Fruit fly (Drosophila melanogaster) whole organism, embryonic: Measurements from ENCODE around the gene Gycbeta100B.

Experiments used
- Ada2b ChIP-seq: fragments of 200-800 bp; sonication (Bioruptor generic); IDR thresholded peaks from 2 replicates; pipeline ENCODE4 v1.3.6; 2022; ENCODE audit warnings: missing biosample characterization, missing genetic modification characterization
- BEAF-32 ChIP-seq: fragments of 200-800 bp; sonication (Bioruptor generic); optimal IDR thresholded peaks from 3 replicates; lab custom pipeline; 2017; ENCODE audit warnings: missing biosample characterization, missing genetic modification characterization, mild to moderate bottlenecking, moderate library complexity, missing genetic modification reagents
- CG10654 ChIP-seq: fragments of 200-800 bp; sonication (Bioruptor generic); optimal IDR thresholded peaks from 2 replicates; lab custom pipeline; 2016; ENCODE audit warnings: missing biosample characterization, missing genetic modification characterization
- CG12219 ChIP-seq: fragments of 200-800 bp; sonication (Bioruptor generic); optimal IDR thresholded peaks from 3 replicates; lab custom pipeline; 2018; ENCODE audit warnings: missing biosample characterization, mild to moderate bottlenecking, missing genetic modification characterization
- CG12236 ChIP-seq: fragments of 200-800 bp; sonication (Bioruptor generic); optimal IDR thresholded peaks from 2 replicates; lab custom pipeline; 2016; ENCODE audit warnings: missing biosample characterization, missing genetic modification characterization
- CG12769 ChIP-seq: fragments of 200-800 bp; sonication (Bioruptor generic); optimal IDR thresholded peaks from 2 replicates; lab custom pipeline; 2019; ENCODE audit warnings: missing biosample characterization, mild to moderate bottlenecking, missing genetic modification characterization, moderate library complexity
- CG12942 ChIP-seq: fragments of 200-800 bp; sonication (Bioruptor generic); optimal IDR thresholded peaks from 3 replicates; lab custom pipeline; 2016; ENCODE audit warnings: missing biosample characterization, missing genetic modification characterization
- CG13296 ChIP-seq: fragments of 200-800 bp; sonication (Bioruptor generic); optimal IDR thresholded peaks from 3 replicates; lab custom pipeline; 2018; ENCODE audit warnings: missing biosample characterization, mild to moderate bottlenecking, missing genetic modification characterization
- CG1529 ChIP-seq: fragments of 200-800 bp; sonication (Bioruptor generic); optimal IDR thresholded peaks from 3 replicates; lab custom pipeline; 2018; ENCODE audit warnings: missing biosample characterization, missing genetic modification characterization
- CG1647 ChIP-seq: fragments of 200-800 bp; sonication (Bioruptor generic); optimal IDR thresholded peaks from 3 replicates; lab custom pipeline; 2016; ENCODE audit warnings: missing biosample characterization, missing genetic modification characterization
- CG17568 ChIP-seq: fragments of 200-800 bp; sonication (Bioruptor generic); optimal IDR thresholded peaks from 2 replicates; lab custom pipeline; 2018; ENCODE audit warnings: missing biosample characterization, mild to moderate bottlenecking, missing genetic modification characterization, moderate library complexity
- CG30020 ChIP-seq: fragments of 200-800 bp; optimal IDR thresholded peaks from 2 replicates; lab custom pipeline; 2019; ENCODE audit warnings: missing biosample characterization, mild to moderate bottlenecking, missing genetic modification characterization, moderate library complexity
- CG30431 ChIP-seq: fragments of 200-800 bp; sonication (Bioruptor generic); optimal IDR thresholded peaks from 2 replicates; lab custom pipeline; 2017; ENCODE audit warnings: missing biosample characterization, missing genetic modification characterization
- CG34422 ChIP-seq: fragments of 200-800 bp; sonication (Bioruptor generic); IDR thresholded peaks from 3 replicates; pipeline ENCODE4 v1.3.6; 2022; ENCODE audit warnings: missing biosample characterization, missing genetic modification characterization
- CG5180 ChIP-seq: fragments of 200-800 bp; sonication (Bioruptor generic); optimal IDR thresholded peaks from 3 replicates; lab custom pipeline; 2017; ENCODE audit warnings: missing biosample characterization, missing genetic modification characterization, mild to moderate bottlenecking, moderate library complexity, missing genetic modification reagents
- CG6689 ChIP-seq: fragments of 200-800 bp; sonication (Bioruptor generic); IDR thresholded peaks from 2 replicates; pipeline ENCODE4 v1.3.6; 2022; ENCODE audit warnings: missing biosample characterization, missing genetic modification characterization
- CG7745 ChIP-seq: fragments of 200-800 bp; sonication (Bioruptor generic); optimal IDR thresholded peaks from 2 replicates; lab custom pipeline; 2018; ENCODE audit warnings: missing biosample characterization, mild to moderate bottlenecking, missing genetic modification characterization, moderate library complexity
- CG8924 ChIP-seq: fragments of 200-800 bp; optimal IDR thresholded peaks from 3 replicates; lab custom pipeline; 2019; ENCODE audit warnings: missing biosample characterization, mild to moderate bottlenecking, missing genetic modification characterization, moderate library complexity
- CG9876 ChIP-seq: fragments of 200-800 bp; sonication (Bioruptor generic); optimal IDR thresholded peaks from 2 replicates; lab custom pipeline; 2016; ENCODE audit warnings: missing biosample characterization, missing genetic modification characterization
- CHES-1-like ChIP-seq: fragments of 200-800 bp; sonication (Bioruptor generic); optimal IDR thresholded peaks from 2 replicates; lab custom pipeline; 2016; ENCODE audit warnings: missing biosample characterization, missing genetic modification characterization
- Dref ChIP-seq: fragments of 200-800 bp; sonication (Bioruptor generic); IDR thresholded peaks from 2 replicates; pipeline ENCODE4 v1.3.6; 2022; ENCODE audit warnings: missing biosample characterization, missing genetic modification characterization
- Drgx ChIP-seq: fragments of 200-800 bp; sonication (Bioruptor generic); IDR thresholded peaks from 2 replicates; pipeline ENCODE4 v1.3.6; 2022; ENCODE audit warnings: missing biosample characterization, missing genetic modification characterization
- E2f1 ChIP-seq: fragments of 200-800 bp; sonication (Bioruptor generic); IDR thresholded peaks from 2 replicates; pipeline ENCODE4 v1.3.6; 2022; ENCODE audit warnings: missing biosample characterization, missing genetic modification characterization
- Lpt ChIP-seq: fragments of >200 bp; optimal IDR thresholded peaks from 2 replicates; lab custom pipeline; 2018; ENCODE audit warnings: missing biosample characterization, missing genetic modification characterization
- MESR4 ChIP-seq: fragments of 200-800 bp; sonication (Bioruptor generic); optimal IDR thresholded peaks from 2 replicates; lab custom pipeline; 2018; ENCODE audit warnings: missing biosample characterization, mild to moderate bottlenecking, missing genetic modification characterization, moderate library complexity
- Mad ChIP-seq: fragments of 200-800 bp; sonication (Bioruptor generic); optimal IDR thresholded peaks from 2 replicates; lab custom pipeline; 2016; ENCODE audit warnings: missing biosample characterization, missing genetic modification characterization
- Mrtf ChIP-seq: fragments of 200-800 bp; sonication (Bioruptor generic); IDR thresholded peaks from 3 replicates; pipeline ENCODE4 v1.3.6; 2022; ENCODE audit warnings: missing biosample characterization, missing genetic modification characterization
- Sry-δ ChIP-seq: fragments of 200-800 bp; sonication (Bioruptor generic); optimal IDR thresholded peaks from 2 replicates; lab custom pipeline; 2016; ENCODE audit warnings: missing biosample characterization, missing genetic modification characterization
- ab ChIP-seq: fragments of 200-800 bp; sonication (Bioruptor generic); optimal IDR thresholded peaks from 2 replicates; lab custom pipeline; 2016; ENCODE audit warnings: missing biosample characterization, missing genetic modification characterization
- abd-A ChIP-seq: fragments of 200-800 bp; sonication (Bioruptor generic); optimal IDR thresholded peaks from 3 replicates; lab custom pipeline; 2019; ENCODE audit warnings: missing biosample characterization, mild to moderate bottlenecking, missing genetic modification characterization, moderate library complexity
- ara ChIP-seq: fragments of 200-800 bp; sonication (Bioruptor generic); IDR thresholded peaks from 2 replicates; pipeline ENCODE4 v1.3.6; 2022; ENCODE audit warnings: missing biosample characterization, missing genetic modification characterization
- ase ChIP-seq: fragments of 200-800 bp; sonication (Bioruptor generic); IDR thresholded peaks from 3 replicates; pipeline ENCODE4 v1.3.6; 2022; ENCODE audit warnings: missing biosample characterization, missing genetic modification characterization
- btn ChIP-seq: fragments of 200-800 bp; sonication (Bioruptor generic); optimal IDR thresholded peaks from 2 replicates; lab custom pipeline; 2016; ENCODE audit warnings: missing biosample characterization, missing genetic modification characterization
- cas ChIP-seq: fragments of 200-800 bp; sonication (Bioruptor generic); IDR thresholded peaks from 2 replicates; pipeline ENCODE4 v1.3.6; 2022; ENCODE audit warnings: missing biosample characterization, missing genetic modification characterization
- cato ChIP-seq: fragments of 200-800 bp; sonication (Bioruptor generic); optimal IDR thresholded peaks from 2 replicates; lab custom pipeline; 2016; ENCODE audit warnings: missing biosample characterization, missing genetic modification characterization, borderline replicate concordance
- chinmo ChIP-seq: fragments of 200-800 bp; sonication (Bioruptor generic); IDR thresholded peaks from 4 replicates; pipeline ENCODE4 v1.3.6; 2022; ENCODE audit warnings: missing biosample characterization, missing genetic modification characterization; ENCODE audit not compliant: partially characterized antibody
- crp ChIP-seq, 2 experiments: fragments of 200-800 bp; sonication (Bioruptor generic); optimal IDR thresholded peaks; 2 replicates in 1 of 2; 3 replicates in 1 of 2; lab custom pipeline; 2017; ENCODE audit warnings: missing biosample characterization in 2 of 2, missing genetic modification characterization in 2 of 2, mild to moderate bottlenecking in 1 of 2, moderate library complexity in 1 of 2
- cwo ChIP-seq: fragments of 200-800 bp; sonication (Bioruptor generic); optimal IDR thresholded peaks from 3 replicates; lab custom pipeline; 2017; ENCODE audit warnings: missing biosample characterization, missing genetic modification characterization, mild to moderate bottlenecking, moderate library complexity, missing genetic modification reagents
- hbn ChIP-seq: fragments of 200-800 bp; sonication (Bioruptor generic); IDR thresholded peaks from 2 replicates; pipeline ENCODE4 v1.3.6; 2022; ENCODE audit warnings: missing biosample characterization, missing genetic modification characterization; ENCODE audit not compliant: partially characterized antibody
- knrl ChIP-seq: fragments of 200-800 bp; sonication (Bioruptor generic); IDR thresholded peaks from 3 replicates; pipeline ENCODE4 v1.3.6; 2022; ENCODE audit warnings: missing biosample characterization, missing genetic modification characterization; ENCODE audit not compliant: partially characterized antibody
- p53 ChIP-seq: fragments of 200-800 bp; sonication (Bioruptor generic); optimal IDR thresholded peaks from 2 replicates; lab custom pipeline; 2016; ENCODE audit warnings: missing biosample characterization, missing genetic modification characterization
- prd ChIP-seq, 3 experiments: fragments of >200 bp in 2 of 3; fragments of 200-800 bp in 1 of 3; sonication (Bioruptor generic) in 1 of 3; optimal IDR thresholded peaks in 2 of 3; IDR thresholded peaks in 1 of 3; 2 replicates in 2 of 3; 3 replicates in 1 of 3; pipeline versions ENCODE4 v1.3.6 to Lab custom; 2017 to 2022; ENCODE audit warnings: missing biosample characterization in 1 of 3, missing genetic modification characterization in 1 of 3
- psq ChIP-seq: fragments of 200-800 bp; sonication (Bioruptor generic); optimal IDR thresholded peaks from 2 replicates; lab custom pipeline; 2017; ENCODE audit warnings: missing biosample characterization, missing genetic modification characterization
- schlank ChIP-seq: fragments of 200-800 bp; sonication (Bioruptor generic); optimal IDR thresholded peaks from 2 replicates; lab custom pipeline; 2018; ENCODE audit warnings: missing biosample characterization, mild to moderate bottlenecking, missing genetic modification characterization
- tna ChIP-seq: fragments of 200-800 bp; sonication (Bioruptor generic); IDR thresholded peaks from 2 replicates; pipeline ENCODE4 v1.3.6; 2022; ENCODE audit warnings: missing biosample characterization, missing genetic modification characterization; ENCODE audit not compliant: partially characterized antibody
- trem ChIP-seq: fragments of 200-800 bp; optimal IDR thresholded peaks from 3 replicates; lab custom pipeline; 2019; ENCODE audit warnings: missing biosample characterization, mild to moderate bottlenecking, missing genetic modification characterization, moderate library complexity
- unpg ChIP-seq: fragments of 200-800 bp; sonication (Bioruptor generic); optimal IDR thresholded peaks from 3 replicates; lab custom pipeline; 2018; ENCODE audit warnings: missing biosample characterization, mild to moderate bottlenecking, missing genetic modification characterization, moderate library complexity
- wek ChIP-seq: fragments of 200-800 bp; sonication (Bioruptor generic); optimal IDR thresholded peaks from 3 replicates; lab custom pipeline; 2018; ENCODE audit warnings: missing biosample characterization, mild to moderate bottlenecking, missing genetic modification characterization, moderate library complexity

Gycbeta100B gene

DNA sequence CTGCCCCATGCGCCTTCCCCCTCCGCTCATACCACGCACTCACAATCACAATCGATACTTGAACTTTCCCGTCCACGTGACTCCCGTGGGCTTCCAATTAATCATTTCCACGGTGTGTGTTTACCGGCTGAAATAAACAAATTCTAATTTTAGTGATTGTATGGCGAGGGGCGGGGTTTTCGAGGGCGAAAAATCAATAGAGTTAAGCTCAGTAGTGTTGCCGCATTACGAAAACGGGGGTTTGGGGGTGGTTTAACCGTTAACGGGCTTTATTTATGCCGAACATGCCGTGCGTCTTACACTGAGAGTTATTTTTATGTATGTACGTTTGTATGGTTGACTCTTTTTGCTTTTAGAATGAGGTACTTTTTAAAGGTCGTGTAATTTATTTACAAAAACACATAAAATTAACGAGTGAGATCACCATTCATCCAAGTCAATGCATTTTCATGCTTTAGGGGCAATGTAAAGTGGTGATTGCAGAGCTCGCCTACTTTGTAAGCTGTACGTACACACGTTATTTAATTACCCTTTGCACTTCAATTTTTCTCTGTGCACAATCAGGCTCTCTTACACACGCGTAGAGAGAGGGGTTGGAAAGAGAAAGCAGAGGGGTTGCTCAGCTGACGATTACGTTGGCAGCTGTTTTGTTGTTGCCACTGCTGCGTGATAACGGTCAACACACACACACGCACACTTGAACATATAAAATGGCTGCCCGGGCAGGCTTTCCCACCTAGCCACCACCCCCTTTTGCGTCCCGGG is 88.1 kb downstream of the Gycbeta100B start (continued):
- TF ChIP-seq CG7745 = no peak
- TF ChIP-seq crp (GFP tag; optimal IDR thresholded peaks at IDR 0.05; lab: Kevin White, UChicago) = peak in 1 of 2 experiments; percentile 68
- TF ChIP-seq cato = peak; percentile 53
- no peak for TF ChIP-seq Lpt (GFP tag; lab: Kevin White, UChicago)
- TF ChIP-seq CG12942 = peak; percentile 77
- peak; percentile 63 for TF ChIP-seq CG9876 (GFP tag; lab: Kevin White, UChicago)
- no peak for TF ChIP-seq tna (GFP tag; lab: Robert Waterston, UW)
- TF ChIP-seq CHES-1-like (GFP tag; lab: Kevin White, UChicago) = peak; percentile 76
- no peak for TF ChIP-seq ara (GFP tag; lab: Robert Waterston, UW)
- no peak for TF ChIP-seq Mrtf (GFP tag; lab: Robert Waterston, UW)
- peak; percentile 67 for TF ChIP-seq trem (tag; lab: Kevin White, UChicago)
- TF ChIP-seq hbn (GFP tag; lab: Robert Waterston, UW) = no peak
- no peak for TF ChIP-seq E2f1 (GFP tag; lab: Robert Waterston, UW)
- TF ChIP-seq CG12769 (tag; lab: Kevin White, UChicago) = peak; percentile 90
- peak; percentile 42 for TF ChIP-seq ab (GFP tag; lab: Kevin White, UChicago)
- no peak for TF ChIP-seq prd (optimal IDR thresholded peaks at IDR 0.05; lab: Kevin White, UChicago)
- no peak for TF ChIP-seq prd (GFP tag; IDR thresholded peaks at IDR 0.05; lab: Robert Waterston, UW)
- peak; percentile 78 for TF ChIP-seq CG13296 (GFP tag; lab: Kevin White, UChicago)
- TF ChIP-seq cwo (GFP tag; lab: Kevin White, UChicago) = peak; percentile 82
- TF ChIP-seq wek (GFP tag; lab: Kevin White, UChicago) = peak; percentile 62
- TF ChIP-seq unpg (GFP tag; lab: Kevin White, UChicago) = peak; percentile 85
- no peak for TF ChIP-seq chinmo (GFP tag; lab: Robert Waterston, UW)
- TF ChIP-seq p53 (GFP tag; lab: Kevin White, UChicago) = peak; percentile 37
- no peak for TF ChIP-seq Drgx (GFP tag; lab: Robert Waterston, UW)
- no peak for TF ChIP-seq knrl (GFP tag; lab: Robert Waterston, UW)
- peak; percentile 35 for TF ChIP-seq btn
- TF ChIP-seq ase = no peak
- no peak for TF ChIP-seq CG34422 (GFP tag; lab: Robert Waterston, UW)
- peak; percentile 62 for TF ChIP-seq CG30020 (tag; lab: Kevin White, UChicago)
- TF ChIP-seq Ada2b = no peak
- TF ChIP-seq psq (GFP tag; lab: Kevin White, UChicago) = no peak
- peak; percentile 62 for TF ChIP-seq CG1647 (GFP tag; lab: Kevin White, UChicago)
- peak; percentile 65 for TF ChIP-seq Mad (GFP tag; lab: Kevin White, UChicago)
- TF ChIP-seq abd-A (tag; lab: Kevin White, UChicago) = no peak
- TF ChIP-seq BEAF-32 (GFP tag; lab: Kevin White, UChicago) = no peak
- no peak for TF ChIP-seq MESR4 (GFP tag; lab: Kevin White, UChicago)
- no peak for TF ChIP-seq CG6689
- TF ChIP-seq Sry-δ (GFP tag; lab: Kevin White, UChicago) = peak; percentile 24
- TF ChIP-seq CG10654 (GFP tag; lab: Kevin White, UChicago) = peak; percentile 61
- peak; percentile 55 for TF ChIP-seq CG12236 (GFP tag; lab: Kevin White, UChicago)
- peak; percentile 69 for TF ChIP-seq CG30431 (GFP tag; lab: Kevin White, UChicago)
- TF ChIP-seq Dref = no peak
- TF ChIP-seq CG5180 (GFP tag; lab: Kevin White, UChicago) = peak; percentile 66
- TF ChIP-seq CG1529 (GFP tag; lab: Kevin White, UChicago) = peak; percentile 68
- TF ChIP-seq schlank = peak; percentile 72
- peak; percentile 89 for TF ChIP-seq CG12219 (GFP tag; lab: Kevin White, UChicago)
- TF ChIP-seq CG8924 (tag; lab: Kevin White, UChicago) = peak; percentile 87
- TF ChIP-seq CG17568 (GFP tag; lab: Kevin White, UChicago) = peak; percentile 79
- no peak for TF ChIP-seq cas (GFP tag; lab: Robert Waterston, UW)
